Worm (Caenorhabditis elegans) whole organism, L4/young adult: ENCODE measurements around the gene Y22D7AR.3.

Experiments
- W03F9.2 ChIP-seq: fragments of 150-350 bp; optimal IDR thresholded peaks from 2 replicates; lab custom pipeline; 2014; ENCODE audit warnings: missing biosample characterization, missing genetic modification characterization
- dao-5 ChIP-seq: sonication (generic microtip); optimal IDR thresholded peaks from 2 replicates; lab custom pipeline; 2016; ENCODE audit warnings: missing genotype, missing genetic modification characterization, moderate library complexity, missing compliant biosample characterization
- him-1 ChIP-seq: sonication (generic microtip); optimal IDR thresholded peaks from 2 replicates; lab custom pipeline; 2016; ENCODE audit warnings: missing genotype, missing genetic modification reagents, missing genetic modification characterization, missing compliant biosample characterization

The Y22D7AR.3 gene

DNA sequence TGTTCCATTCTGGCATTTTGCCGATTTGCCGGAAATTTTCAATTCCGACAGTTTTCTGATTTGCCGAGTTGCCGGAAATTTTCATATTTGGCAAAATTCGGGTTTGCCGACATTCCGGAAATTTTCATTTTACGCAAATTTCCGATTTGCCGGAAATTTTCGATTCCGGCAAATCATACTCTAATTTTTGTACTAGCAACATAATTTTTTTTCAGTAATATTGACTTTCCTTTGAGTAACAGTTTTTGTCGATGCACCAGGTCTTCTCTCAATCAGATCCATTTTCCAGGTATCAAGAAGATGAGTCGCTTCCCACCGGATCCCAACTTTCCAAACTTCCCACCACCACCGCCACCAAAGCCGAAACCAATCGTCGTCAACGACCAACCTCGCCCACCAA lies 24.5 kb downstream of the Y22D7AR.3 start, which contains the start of gene Y22D7AL.3:
Gene Y22D7AL.3 (plus strand): TSS at position 301 of the 400 bp plus-strand sequence.
- TF ChIP-seq him-1 (tag; lab: Kevin White, UChicago): no peak
- TF ChIP-seq W03F9.2: no peak

DNA sequence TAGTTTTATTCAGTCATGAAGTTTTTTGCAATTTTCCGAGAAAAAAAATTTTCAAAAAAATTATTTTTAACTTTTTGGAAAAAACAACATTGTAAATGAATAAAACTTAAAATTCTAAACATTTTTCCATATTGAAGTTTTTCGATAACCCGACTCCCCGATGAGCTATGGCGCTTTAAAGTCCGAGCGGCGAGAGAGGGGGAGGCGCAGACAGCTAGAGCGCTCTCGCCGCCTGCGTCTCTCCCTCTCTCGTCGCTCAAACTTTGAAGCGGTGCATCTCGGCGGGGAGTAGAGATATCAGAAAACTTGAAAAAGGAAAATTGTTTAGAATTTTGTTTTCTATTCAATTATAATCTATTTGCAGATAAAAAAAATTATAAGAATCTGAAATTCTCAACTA lies 27.3 kb downstream of the Y22D7AR.3 start:
- TF ChIP-seq W03F9.2: no peak
- TF ChIP-seq him-1 (tag; lab: Kevin White, UChicago): no peak
- no peak for TF ChIP-seq dao-5 (tag; lab: Kevin White, UChicago)

DNA sequence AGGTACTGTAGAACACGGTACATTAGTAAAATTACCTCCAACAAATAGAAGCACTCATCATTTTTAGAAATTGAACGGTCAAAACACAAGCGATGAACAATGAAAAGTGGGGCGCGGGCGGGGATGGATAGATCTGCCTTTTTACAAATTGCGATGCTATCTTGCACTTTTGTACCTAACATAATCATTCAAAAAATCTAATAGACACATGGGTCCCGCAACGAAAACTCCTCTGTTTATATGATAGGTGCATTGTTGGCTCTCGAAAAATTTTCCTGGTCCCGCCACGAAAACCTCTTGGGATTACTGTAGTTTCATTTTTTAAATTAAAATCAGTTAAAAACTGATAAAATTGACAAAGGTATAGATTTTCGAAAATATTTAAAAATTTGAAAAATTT lies 31.4 kb downstream of the Y22D7AR.3 start, which contains the start of gene Y22D7AL.11:
Gene Y22D7AL.11 (minus strand): TSS at position 101 of the 400 bp plus-strand sequence.
- no peak for TF ChIP-seq him-1 (tag; lab: Kevin White, UChicago)
- TF ChIP-seq W03F9.2: no peak
- TF ChIP-seq dao-5 (tag; lab: Kevin White, UChicago): no peak

DNA sequence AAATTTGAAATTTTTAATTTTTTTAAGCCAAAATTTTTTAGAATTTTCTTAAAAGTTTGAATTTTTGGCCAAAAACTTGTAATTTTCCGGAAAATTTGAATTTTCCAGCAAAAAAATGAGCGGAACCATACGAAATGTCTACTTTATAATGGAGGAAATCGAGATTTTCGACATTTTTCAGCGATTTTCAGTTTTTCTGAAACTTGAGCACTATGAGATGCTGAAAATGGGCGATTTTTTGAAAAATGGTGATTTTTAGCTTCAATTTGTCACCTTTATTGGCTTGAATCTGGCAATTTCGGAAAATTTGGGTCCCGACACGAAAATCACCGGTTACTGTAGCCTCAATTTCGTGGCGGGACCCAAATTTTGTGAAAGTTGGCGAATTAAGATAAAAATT lies 39.1 kb downstream of the Y22D7AR.3 start, which contains the start of gene Y22D7AL.4:
Gene Y22D7AL.4 (plus strand): TSS at position 109 of the 400 bp plus-strand sequence.
- TF ChIP-seq W03F9.2: no peak
- TF ChIP-seq him-1 (tag; lab: Kevin White, UChicago): no peak
- TF ChIP-seq dao-5 (tag; lab: Kevin White, UChicago): no peak

DNA sequence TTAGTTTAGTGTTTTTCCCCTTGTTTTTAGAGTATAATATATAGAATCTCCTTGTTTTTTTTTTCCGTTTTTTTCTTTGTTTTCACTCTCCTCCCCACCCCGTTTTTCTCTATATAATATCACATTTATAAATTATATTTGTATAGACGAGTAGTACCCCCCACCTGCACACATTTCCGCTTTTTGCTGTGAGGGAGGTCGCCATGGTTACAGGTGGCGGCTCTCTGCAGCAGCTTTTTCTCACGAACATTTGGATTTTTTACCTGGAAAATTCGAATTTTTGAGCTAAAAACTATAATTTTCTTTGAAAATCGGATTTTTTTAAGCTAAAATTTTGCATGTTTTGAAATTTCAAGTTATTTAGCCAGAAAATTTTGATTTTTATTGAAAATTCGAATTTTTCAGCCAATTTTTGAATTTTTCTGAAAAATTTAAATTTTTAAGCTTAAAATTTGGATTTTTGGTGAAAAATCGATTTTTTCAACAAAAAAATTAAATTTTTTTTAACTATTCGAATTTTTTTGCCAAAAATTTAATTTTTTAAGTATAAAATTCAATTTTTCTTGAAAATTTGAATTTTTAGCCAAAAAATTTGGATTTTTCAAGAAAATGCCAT lies 39.9 kb downstream of the Y22D7AR.3 start:
- TF ChIP-seq dao-5 (tag; lab: Kevin White, UChicago) (no peak), him-1 (tag; lab: Kevin White, UChicago) (no peak), W03F9.2 (no peak)

DNA sequence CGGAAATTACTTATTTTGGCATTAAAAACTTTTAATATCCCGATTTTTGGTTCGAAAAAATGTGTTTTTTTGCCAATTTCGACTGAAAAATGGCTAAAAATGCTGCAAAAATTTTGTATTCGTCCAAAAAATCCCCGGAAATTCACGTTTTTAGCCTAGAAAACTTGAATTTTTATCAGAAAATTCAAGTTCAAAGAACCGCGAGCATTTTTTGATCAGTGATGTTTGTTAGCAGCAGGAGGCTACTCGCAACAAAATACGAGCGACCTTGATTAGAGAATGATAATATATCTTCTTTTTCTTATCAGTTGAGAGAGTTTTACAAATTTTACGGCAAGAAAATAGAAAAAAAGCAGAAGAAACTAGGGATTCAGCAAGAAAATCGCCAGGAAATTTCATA lies 43.3 kb downstream of the Y22D7AR.3 start:
- no peak for TF ChIP-seq dao-5 (tag; lab: Kevin White, UChicago)
- TF ChIP-seq him-1 (tag; lab: Kevin White, UChicago): no peak
- TF ChIP-seq W03F9.2: no peak

DNA sequence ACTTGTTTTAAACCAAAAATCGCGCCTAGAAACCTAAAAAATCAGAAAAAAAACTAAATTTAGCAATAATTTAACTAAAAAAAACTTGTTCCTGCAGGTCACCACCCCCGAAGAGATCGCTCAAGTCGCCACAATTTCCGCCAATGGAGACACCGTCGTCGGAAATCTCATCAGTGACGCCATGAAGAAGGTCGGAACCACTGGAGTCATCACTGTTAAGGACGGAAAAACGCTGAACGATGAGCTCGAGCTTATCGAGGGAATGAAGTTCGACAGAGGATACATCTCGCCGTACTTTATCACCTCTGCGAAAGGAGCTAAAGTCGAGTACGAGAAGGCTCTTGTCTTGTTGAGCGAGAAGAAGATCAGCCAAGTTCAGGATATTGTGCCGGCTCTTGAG lies 44.3 kb downstream of the Y22D7AR.3 start:
- TF ChIP-seq him-1 (tag; lab: Kevin White, UChicago): no peak
- TF ChIP-seq dao-5 (tag; lab: Kevin White, UChicago): no peak
- TF ChIP-seq W03F9.2: no peak

DNA sequence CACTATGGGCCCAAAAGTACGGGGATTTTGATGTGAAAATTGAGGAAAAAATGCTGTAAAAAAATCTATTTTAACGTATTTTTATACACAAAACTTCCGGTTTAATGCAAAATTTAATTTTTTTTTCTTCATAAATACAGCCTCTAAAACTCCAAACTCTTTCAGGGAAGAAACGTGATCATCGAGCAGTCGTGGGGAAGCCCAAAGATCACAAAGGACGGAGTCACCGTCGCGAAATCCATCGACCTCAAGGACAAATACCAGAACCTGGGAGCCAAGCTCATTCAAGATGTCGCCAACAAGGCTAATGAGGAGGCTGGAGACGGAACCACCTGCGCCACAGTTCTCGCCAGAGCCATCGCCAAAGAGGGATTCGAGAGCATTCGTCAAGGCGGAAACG lies 45.8 kb downstream of the Y22D7AR.3 start:
- TF ChIP-seq dao-5 (tag; lab: Kevin White, UChicago) (no peak), W03F9.2 (no peak), him-1 (tag; lab: Kevin White, UChicago) (no peak)

DNA sequence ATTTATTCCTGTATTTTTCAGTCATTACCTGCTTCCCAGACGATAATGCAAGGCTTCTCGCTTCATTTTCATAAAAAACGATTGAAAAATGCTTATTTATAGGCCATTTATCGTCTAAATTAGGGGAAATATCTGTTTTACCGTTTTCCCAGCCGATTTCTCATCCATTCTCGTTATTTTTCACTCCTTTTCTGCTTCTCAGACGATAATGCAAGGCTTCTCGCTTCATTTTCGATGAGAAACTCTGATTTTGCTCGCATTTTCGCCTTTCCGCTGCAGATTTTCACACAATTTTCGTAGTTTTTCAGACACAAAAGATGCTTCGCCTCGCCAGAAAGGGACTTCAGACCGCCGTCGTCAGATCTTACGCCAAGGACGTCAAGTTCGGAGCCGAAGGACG lies 46.2 kb downstream of the Y22D7AR.3 start, which contains the start of gene hsp-60:
Gene hsp-60 (plus strand): TSS at position 301 of the 400 bp plus-strand sequence.
- no peak for TF ChIP-seq him-1 (tag; lab: Kevin White, UChicago)
- TF ChIP-seq dao-5 (tag; lab: Kevin White, UChicago): no peak

DNA sequence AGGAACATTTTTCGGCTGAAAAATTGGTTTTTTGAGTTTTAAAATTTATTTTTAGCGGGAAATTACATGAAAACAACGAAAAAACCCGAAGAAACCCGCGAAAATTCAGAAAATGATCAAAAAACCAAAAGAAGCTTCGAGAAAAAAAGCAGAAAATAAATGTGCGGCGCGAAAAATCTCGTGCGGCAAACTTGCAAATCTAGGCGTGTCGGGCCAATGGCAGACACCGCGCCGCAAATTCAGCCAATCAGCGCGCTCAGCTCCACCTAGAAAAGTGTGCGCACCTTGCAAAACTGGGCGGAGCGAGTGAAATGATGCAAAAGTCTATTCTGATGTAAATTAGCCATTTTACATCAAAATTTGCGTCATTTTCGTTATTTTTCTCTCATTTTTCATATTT lies 46.7 kb downstream of the Y22D7AR.3 start, which contains the start of gene Y22D7AL.10:
Gene Y22D7AL.10 (minus strand): TSS at position 15 of the 400 bp plus-strand sequence.
- peak; percentile 94 for TF ChIP-seq him-1 (tag; lab: Kevin White, UChicago)
- TF ChIP-seq W03F9.2: peak; percentile 93
- TF ChIP-seq dao-5 (tag; lab: Kevin White, UChicago): peak; percentile 67

DNA sequence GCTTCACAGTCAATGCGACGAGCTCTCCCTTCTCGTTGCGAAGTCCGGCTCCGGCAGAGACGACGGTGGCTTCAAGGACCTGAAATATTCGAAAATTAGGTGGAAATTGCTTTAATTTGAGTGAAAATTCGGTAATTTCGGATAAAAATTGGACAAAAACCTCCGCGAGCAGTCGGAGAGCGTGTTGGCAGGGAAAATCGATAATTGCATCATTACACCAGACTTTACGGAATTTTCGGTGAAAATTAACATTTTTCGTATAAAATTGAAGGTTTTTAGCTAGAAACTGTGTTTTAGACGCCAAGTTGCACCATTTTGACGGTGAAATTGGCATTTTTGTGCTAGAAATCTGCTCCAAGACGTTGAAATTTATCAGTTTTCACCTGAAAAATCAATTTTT lies 47.3 kb downstream of the Y22D7AR.3 start:
- no peak for TF ChIP-seq him-1 (tag; lab: Kevin White, UChicago)

DNA sequence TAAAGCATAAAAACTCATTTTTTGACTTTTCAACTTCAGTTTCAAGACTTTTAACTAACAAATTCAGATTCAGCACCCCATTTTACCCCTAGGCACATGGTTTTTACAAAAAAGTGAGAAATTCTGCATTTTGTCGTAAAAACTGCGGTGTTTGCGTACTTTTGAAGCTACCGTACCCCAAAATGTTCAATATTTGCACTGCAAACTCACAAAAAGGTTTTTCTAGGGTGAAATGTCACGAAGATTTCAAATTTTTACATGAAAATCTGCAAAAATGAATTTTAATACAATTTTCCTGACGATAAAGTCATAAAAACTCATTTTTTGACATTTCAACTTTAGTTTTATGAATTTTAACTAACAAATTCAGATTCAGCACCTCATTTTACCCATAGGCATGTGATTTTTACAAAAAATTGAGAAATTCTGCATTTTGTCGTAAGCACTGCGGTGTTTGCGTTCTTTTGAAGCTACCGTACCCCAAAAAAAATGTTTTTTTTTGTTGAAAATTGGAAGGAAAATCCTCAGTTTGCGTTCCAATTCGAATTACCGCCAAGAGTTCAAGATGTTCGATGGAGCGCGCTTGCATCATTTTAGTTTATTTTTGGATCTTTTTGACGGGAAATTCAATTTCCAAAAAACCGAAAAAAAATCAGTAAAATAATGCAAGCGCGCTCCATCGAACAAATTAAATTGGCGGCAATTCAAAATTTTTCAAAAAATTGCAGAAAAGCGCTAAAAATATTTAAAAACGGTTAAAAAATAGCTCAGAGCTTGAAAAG lies 49.2 kb downstream of the Y22D7AR.3 start:
- TF ChIP-seq W03F9.2 (no peak), him-1 (tag; lab: Kevin White, UChicago) (no peak), dao-5 (tag; lab: Kevin White, UChicago) (peak; percentile 33)
